Fruit fly (Drosophila melanogaster) whole organism, adult: ENCODE results near the gene Taf7.

ENCODE experiments used
- CG11617 ChIP-seq: fragments of 200-800 bp; sonication (Bioruptor generic); optimal IDR thresholded peaks from 2 replicates; lab custom pipeline; 2017; ENCODE audit warnings: mild to moderate bottlenecking, missing biosample characterization, missing genetic modification reagents, missing genetic modification characterization
- CG12768 ChIP-seq: fragments of 200-800 bp; sonication (Bioruptor generic); optimal IDR thresholded peaks from 2 replicates; lab custom pipeline; 2017; ENCODE audit warnings: missing biosample characterization, missing genetic modification characterization, mild to moderate bottlenecking, moderate library complexity, missing genetic modification reagents
- CG14711 ChIP-seq: fragments of 200-800 bp; sonication (Bioruptor generic); optimal IDR thresholded peaks from 2 replicates; lab custom pipeline; 2018; ENCODE audit warnings: missing biosample characterization, mild to moderate bottlenecking, missing genetic modification characterization, moderate library complexity
- CG1620 ChIP-seq: fragments of 200-800 bp; sonication (Bioruptor generic); optimal IDR thresholded peaks from 2 replicates; lab custom pipeline; 2016; ENCODE audit warnings: missing biosample characterization, missing genetic modification characterization
- CG33017 ChIP-seq: fragments of 200-800 bp; sonication (Bioruptor generic); optimal IDR thresholded peaks from 2 replicates; lab custom pipeline; 2018; ENCODE audit warnings: missing biosample characterization, mild to moderate bottlenecking, missing genetic modification characterization, moderate library complexity
- CG5204 ChIP-seq: fragments of 200-800 bp; sonication (Bioruptor generic); optimal IDR thresholded peaks from 2 replicates; lab custom pipeline; 2016; ENCODE audit warnings: missing biosample characterization, missing genetic modification characterization
- CG7045 ChIP-seq: fragments of 200-800 bp; sonication (Bioruptor generic); optimal IDR thresholded peaks from 2 replicates; lab custom pipeline; 2017; ENCODE audit warnings: missing biosample characterization, mild to moderate bottlenecking, missing genetic modification characterization
- CG7101 ChIP-seq: fragments of 200-800 bp; sonication (Bioruptor generic); optimal IDR thresholded peaks from 2 replicates; lab custom pipeline; 2018; ENCODE audit warnings: missing biosample characterization, mild to moderate bottlenecking, missing genetic modification characterization, moderate library complexity
- Clk ChIP-seq: fragments of 200-800 bp; sonication (Bioruptor generic); optimal IDR thresholded peaks from 2 replicates; lab custom pipeline; 2017; ENCODE audit warnings: missing biosample characterization, missing genetic modification characterization
- Crg-1 ChIP-seq: fragments of 200-800 bp; sonication (Bioruptor generic); optimal IDR thresholded peaks from 2 replicates; lab custom pipeline; 2016; ENCODE audit warnings: missing biosample characterization, missing genetic modification characterization
- Hr96 ChIP-seq: fragments of 200-800 bp; sonication (Bioruptor generic); optimal IDR thresholded peaks from 2 replicates; lab custom pipeline; 2016; ENCODE audit warnings: missing biosample characterization, missing genetic modification characterization
- Mnt ChIP-seq: fragments of 200-800 bp; sonication (Bioruptor generic); optimal IDR thresholded peaks from 2 replicates; lab custom pipeline; 2016; ENCODE audit warnings: missing biosample characterization, mild to moderate bottlenecking, missing genetic modification characterization
- bab1 ChIP-seq: fragments of 200-800 bp; sonication (Bioruptor generic); optimal IDR thresholded peaks from 3 replicates; lab custom pipeline; 2019; ENCODE audit warnings: missing biosample characterization, mild to moderate bottlenecking, missing genetic modification characterization, moderate library complexity
- cic ChIP-seq: fragments of 200-800 bp; sonication (Bioruptor generic); optimal IDR thresholded peaks from 2 replicates; lab custom pipeline; 2017; ENCODE audit warnings: missing biosample characterization, mild to moderate bottlenecking, missing genetic modification characterization, moderate library complexity
- cnc ChIP-seq, 2 experiments: fragments of >200 bp; optimal IDR thresholded peaks; 2 replicates each; lab custom pipeline; 2017
- kay ChIP-seq: fragments of 200-800 bp; sonication (Bioruptor generic); peaks from one replicate; lab custom pipeline; 2016; ENCODE audit warnings: missing biosample characterization, missing genetic modification characterization, borderline replicate concordance
- ovo ChIP-seq: fragments of 200-800 bp; sonication (Bioruptor generic); optimal IDR thresholded peaks from 2 replicates; lab custom pipeline; 2016; ENCODE audit warnings: missing biosample characterization, missing genetic modification characterization
- pad ChIP-seq: fragments of 200-800 bp; sonication (Bioruptor generic); optimal IDR thresholded peaks from 3 replicates; lab custom pipeline; 2017; ENCODE audit warnings: missing biosample characterization, missing genetic modification characterization, mild to moderate bottlenecking, moderate library complexity, missing genetic modification reagents
- tj ChIP-seq: fragments of 200-800 bp; sonication (Bioruptor generic); optimal IDR thresholded peaks from 3 replicates; lab custom pipeline; 2017; ENCODE audit warnings: missing biosample characterization, mild to moderate bottlenecking, missing genetic modification characterization, moderate library complexity
- toe ChIP-seq: fragments of 200-800 bp; sonication (Bioruptor generic); optimal IDR thresholded peaks from 2 replicates; lab custom pipeline; 2016; ENCODE audit warnings: missing biosample characterization, missing genetic modification characterization

The Taf7 gene

dm6 chr3R:7907311-7907710 is at the start of gene Taf7, which contains the start of gene EMC1:
Gene Taf7, plus strand, starts transcription at chr3R:7907333.
Gene EMC1, minus strand, starts transcription at chr3R:7907363.
- TF ChIP-seq Crg-1 (GFP tag; lab: Kevin White, UChicago) (no peak), Mnt (GFP tag; lab: Kevin White, UChicago) (peak; percentile 58), ovo (GFP tag; lab: Kevin White, UChicago) (no peak), Hr96 (GFP tag; lab: Kevin White, UChicago) (peak; percentile 66), CG11617 (GFP tag; lab: Kevin White, UChicago) (peak; percentile 30), Clk (GFP tag; lab: Kevin White, UChicago) (no peak), CG7101 (peak; percentile 31), CG5204 (no peak), toe (peak; percentile 73), tj (GFP tag; lab: Kevin White, UChicago) (peak; percentile 53), CG12768 (GFP tag; lab: Kevin White, UChicago) (no peak), pad (GFP tag; lab: Kevin White, UChicago) (peak; percentile 19), CG14711 (tag; lab: Kevin White, UChicago) (peak; percentile 36), CG7045 (GFP tag; lab: Kevin White, UChicago) (no peak), CG1620 (peak; percentile 35), bab1 (GFP tag; lab: Kevin White, UChicago) (peak; percentile 32), kay (GFP tag; lab: Kevin White, UChicago) (no peak), cnc (optimal IDR thresholded peaks at IDR 0.05; lab: Kevin White, UChicago) (no peak), CG33017 (no peak), cic (GFP tag; lab: Kevin White, UChicago) (no peak)

- no peak for TF ChIP-seq CG1620
- no peak for TF ChIP-seq CG7045 (GFP tag; lab: Kevin White, UChicago)
These were observed 22.7 kb upstream of the Taf7 start for dm6 chr3R:7884433-7884832.

dm6 chr3R:7886167-7886858 is 20.8 kb upstream of the Taf7 start, which contains the start of gene CG17816:
Gene CG17816, minus strand, starts transcription at chr3R:7886733.
- TF ChIP-seq toe (no peak), pad (GFP tag; lab: Kevin White, UChicago) (peak; percentile 32)

DNA sequence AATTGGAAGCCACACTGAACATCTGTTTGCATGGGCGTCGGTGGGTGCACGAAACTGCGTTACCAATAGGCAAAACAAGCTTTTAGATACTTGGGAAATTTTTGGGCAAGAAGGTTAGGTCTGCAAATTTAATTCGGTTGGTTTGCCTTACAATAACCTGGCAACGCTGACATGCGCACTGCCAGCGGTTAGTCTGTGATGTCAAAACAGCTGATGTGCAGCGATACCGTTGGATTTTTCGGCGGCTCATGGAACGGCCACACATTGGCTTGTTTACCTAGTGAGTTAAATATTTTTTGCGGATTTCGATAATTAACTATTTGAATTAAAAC is 20.3 kb upstream of the Taf7 start, which contains the start of gene ArgRS-m:
ArgRS-m (plus strand) TSS at position 187 of the 332 bp plus-strand sequence.
- peak; percentile 39 for TF ChIP-seq CG14711 (tag; lab: Kevin White, UChicago)
- TF ChIP-seq Hr96 (GFP tag; lab: Kevin White, UChicago), result peak; percentile 38
- peak; percentile 30 for TF ChIP-seq Mnt (GFP tag; lab: Kevin White, UChicago)
- peak; percentile 38 for TF ChIP-seq tj (GFP tag; lab: Kevin White, UChicago)
- TF ChIP-seq CG7101, result peak; percentile 69
- TF ChIP-seq cic (GFP tag; lab: Kevin White, UChicago), result peak; percentile 45
- peak; percentile 37 for TF ChIP-seq CG7045 (GFP tag; lab: Kevin White, UChicago)
- peak; percentile 87 for TF ChIP-seq ovo (GFP tag; lab: Kevin White, UChicago)
- peak; percentile 10 for TF ChIP-seq CG12768 (GFP tag; lab: Kevin White, UChicago)
- TF ChIP-seq bab1 (GFP tag; lab: Kevin White, UChicago), result peak; percentile 81
- no peak for TF ChIP-seq cnc (optimal IDR thresholded peaks at IDR 0.05; lab: Kevin White, UChicago)
- TF ChIP-seq kay (GFP tag; lab: Kevin White, UChicago), result no peak
- peak; percentile 50 for TF ChIP-seq toe
- TF ChIP-seq CG5204, result no peak
- peak; percentile 48 for TF ChIP-seq CG1620
- TF ChIP-seq Crg-1 (GFP tag; lab: Kevin White, UChicago), result peak; percentile 46
- TF ChIP-seq pad (GFP tag; lab: Kevin White, UChicago), result peak; percentile 12
- TF ChIP-seq CG33017, result peak; percentile 35
- TF ChIP-seq Clk (GFP tag; lab: Kevin White, UChicago), result no peak
- peak; percentile 76 for TF ChIP-seq CG11617 (GFP tag; lab: Kevin White, UChicago)

dm6 chr3R:7891031-7891430 is 16.1 kb upstream of the Taf7 start, which contains the start of gene wtrw:
Gene wtrw, plus strand, starts transcription at chr3R:7891331.
- TF ChIP-seq tj (GFP tag; lab: Kevin White, UChicago) (no peak), kay (GFP tag; lab: Kevin White, UChicago) (peak; percentile 36), Hr96 (GFP tag; lab: Kevin White, UChicago) (no peak)

DNA sequence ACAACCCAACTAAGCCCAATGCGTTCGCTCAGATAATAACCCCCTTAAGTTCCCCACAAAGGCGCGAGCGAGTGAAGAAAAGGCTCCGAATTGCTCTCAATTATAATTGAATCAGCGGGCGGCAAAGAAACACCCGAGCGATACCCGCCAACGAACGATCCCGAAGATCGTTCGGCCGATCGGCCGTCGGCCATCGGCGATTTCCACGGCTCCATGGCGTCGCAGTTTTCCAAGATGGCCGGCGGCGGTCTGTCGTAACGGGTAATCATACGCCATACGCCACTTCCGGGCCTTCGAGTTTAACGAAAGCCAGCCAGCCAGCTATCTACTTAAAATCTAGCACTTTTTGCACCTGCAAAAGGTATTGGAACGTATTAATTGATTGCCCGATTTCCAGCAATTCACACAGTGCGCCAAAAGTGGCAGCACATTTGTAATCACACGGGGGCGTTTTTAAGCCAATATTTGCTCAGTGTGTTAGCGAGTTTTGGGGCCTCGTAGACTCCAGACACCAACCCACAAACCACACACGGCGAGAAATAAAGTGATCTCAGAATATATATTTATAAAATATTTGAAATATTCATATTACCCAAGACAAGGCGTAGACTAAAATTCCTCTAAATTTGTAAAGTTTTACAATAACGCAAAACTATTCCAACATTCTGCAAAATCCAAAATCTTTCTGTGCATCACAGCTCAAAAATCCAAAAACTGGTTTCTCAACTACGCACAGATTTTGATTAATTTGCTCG is 14.7 kb upstream of the Taf7 start:
- TF ChIP-seq cnc (optimal IDR thresholded peaks at IDR 0.05; lab: Kevin White, UChicago) (no peak), ovo (GFP tag; lab: Kevin White, UChicago) (no peak), kay (GFP tag; lab: Kevin White, UChicago) (peak; percentile 81), bab1 (GFP tag; lab: Kevin White, UChicago) (no peak), Clk (GFP tag; lab: Kevin White, UChicago) (no peak)
